Worm (Caenorhabditis elegans) whole organism, young adult: Measurements from ENCODE around the gene plx-1.
A peak's percentile ranks its signal among the peaks of the same experiment; 100 is the strongest.

Source experiments
- F23B12.7 ChIP-seq: sonication (generic microtip); optimal IDR thresholded peaks from 2 replicates; lab custom pipeline; 2017; ENCODE audit warnings: missing genetic modification characterization, mild to moderate bottlenecking, missing compliant biosample characterization, antibody characterized with exemption, moderate library complexity; ENCODE audit not compliant: insufficient read depth
- F57C9.4 ChIP-seq: sonication (generic microtip); optimal IDR thresholded peaks from 2 replicates; lab custom pipeline; 2017; ENCODE audit warnings: mild to moderate bottlenecking, missing genetic modification characterization, missing compliant biosample characterization
- Y53G8AR.9 ChIP-seq: fragments of 200-800 bp; sonication (Bioruptor generic); conservative IDR thresholded peaks from 2 replicates; pipeline ENCODE4 v1.3.6; 2022; ENCODE audit warnings: missing genetic modification reagents, missing genetic modification characterization, missing compliant biosample characterization
- Y67H2A.10 ChIP-seq: fragments of 200-800 bp; sonication (Bioruptor generic); conservative IDR thresholded peaks from 2 replicates; pipeline ENCODE4 v1.3.6; 2022; ENCODE audit warnings: missing genetic modification reagents, missing genetic modification characterization, missing compliant biosample characterization
- Y95B8A.8 ChIP-seq: fragments of 200-800 bp; sonication (Bioruptor generic); IDR thresholded peaks from 2 replicates; pipeline ENCODE4 v1.3.6; 2022; ENCODE audit warnings: missing genetic modification reagents, missing genetic modification characterization, missing compliant biosample characterization
- bed-2 ChIP-seq: fragments of 200-800 bp; sonication (Bioruptor generic); IDR thresholded peaks from 2 replicates; pipeline ENCODE4 v1.3.6; 2022; ENCODE audit warnings: missing genetic modification reagents, missing genetic modification characterization, missing compliant biosample characterization
- cebp-1 ChIP-seq, 2 experiments: fragments of 200-800 bp in 1 of 2; sonication (Bioruptor generic) in 1 of 2; sonication (generic microtip) in 1 of 2; IDR thresholded peaks in 1 of 2; optimal IDR thresholded peaks in 1 of 2; 2 replicates each; pipeline versions ENCODE4 v1.3.6 to Lab custom; 2017 to 2022; ENCODE audit warnings: missing compliant biosample characterization in 2 of 2, missing genetic modification characterization in 2 of 2, mild to moderate bottlenecking in 1 of 2, missing genetic modification reagents in 1 of 2, moderate library complexity in 1 of 2
- ceh-100 ChIP-seq: fragments of 200-800 bp; sonication (Bioruptor generic); IDR thresholded peaks from 2 replicates; pipeline ENCODE4 v1.3.6; 2022; ENCODE audit warnings: missing genetic modification reagents, missing genetic modification characterization, missing compliant biosample characterization
- efl-1 ChIP-seq: fragments of 150-350 bp; optimal IDR thresholded peaks from 2 replicates; lab custom pipeline; 2014; ENCODE audit warnings: missing biosample characterization, missing genetic modification reagents, missing genetic modification characterization
- ekl-4 ChIP-seq: fragments of 200-800 bp; sonication (Bioruptor generic); IDR thresholded peaks from 2 replicates; pipeline ENCODE4 v1.3.6; 2022; ENCODE audit warnings: missing genetic modification reagents, missing genetic modification characterization, missing compliant biosample characterization
- fkh-3 ChIP-seq: sonication (generic microtip); optimal IDR thresholded peaks from 2 replicates; lab custom pipeline; 2016; ENCODE audit warnings: mild to moderate bottlenecking, missing genetic modification characterization, missing compliant biosample characterization
- hmg-1.2 ChIP-seq: fragments of 200-800 bp; sonication (Bioruptor generic); IDR thresholded peaks from 2 replicates; pipeline ENCODE4 v1.3.6; 2022; ENCODE audit warnings: missing genetic modification reagents, missing genetic modification characterization, missing compliant biosample characterization
- hmg-20 ChIP-seq: fragments of 200-800 bp; sonication (Bioruptor generic); IDR thresholded peaks from 2 replicates; pipeline ENCODE4 v1.3.6; 2022; ENCODE audit warnings: missing genetic modification reagents, missing genetic modification characterization, missing compliant biosample characterization
- hrde-1 ChIP-seq: sonication (generic microtip); optimal IDR thresholded peaks from 2 replicates; lab custom pipeline; 2016; ENCODE audit warnings: missing genetic modification characterization, mild to moderate bottlenecking, missing compliant biosample characterization, moderate library complexity, missing genotype, missing genetic modification reagents, borderline replicate concordance
- hsf-1 ChIP-seq: fragments of 200-800 bp; sonication (Bioruptor generic); IDR thresholded peaks from 2 replicates; pipeline ENCODE4 v1.3.6; 2022; ENCODE audit warnings: missing genetic modification reagents, missing genetic modification characterization, missing compliant biosample characterization
- lin-26 ChIP-seq: fragments of 200-800 bp; sonication (Bioruptor generic); IDR thresholded peaks from 2 replicates; pipeline ENCODE4 v1.3.6; 2022; ENCODE audit warnings: missing genetic modification reagents, missing genetic modification characterization, missing compliant biosample characterization
- lin-35 ChIP-seq, 3 experiments: fragments of 150-350 bp in 2 of 3; sonication (generic microtip) in 1 of 3; optimal IDR thresholded peaks; 2 replicates each; lab custom pipeline; 2014 to 2018; ENCODE audit warnings: missing biosample characterization in 3 of 3, missing genetic modification characterization in 3 of 3, missing genetic modification reagents in 3 of 3
- lsl-1 ChIP-seq: fragments of 200-800 bp; sonication (Bioruptor generic); optimal IDR thresholded peaks from 2 replicates; lab custom pipeline; 2018; ENCODE audit warnings: mild to moderate bottlenecking, missing genetic modification characterization, moderate library complexity, missing compliant biosample characterization
- madf-6 ChIP-seq: fragments of 200-800 bp; sonication (Bioruptor generic); IDR thresholded peaks from 2 replicates; pipeline ENCODE4 v1.3.6; 2022; ENCODE audit warnings: missing genetic modification reagents, missing genetic modification characterization, missing compliant biosample characterization
- nfyb-1 ChIP-seq: fragments of 200-800 bp; sonication (Bioruptor generic); IDR thresholded peaks from 2 replicates; pipeline ENCODE4 v1.3.6; 2022; ENCODE audit warnings: missing genetic modification reagents, missing genetic modification characterization, missing compliant biosample characterization
- nhr-80 ChIP-seq: sonication (generic microtip); optimal IDR thresholded peaks from 2 replicates; lab custom pipeline; 2016; ENCODE audit warnings: missing genetic modification characterization, missing compliant biosample characterization
- rcor-1 ChIP-seq: fragments of 200-800 bp; sonication (Bioruptor generic); IDR thresholded peaks from 2 replicates; pipeline ENCODE4 v1.3.6; 2022; ENCODE audit warnings: missing genetic modification reagents, missing genetic modification characterization, missing compliant biosample characterization
- snpc-3.4 ChIP-seq: sonication (generic microtip); optimal IDR thresholded peaks from 2 replicates; lab custom pipeline; 2017; ENCODE audit warnings: missing genetic modification characterization, mild to moderate bottlenecking, missing compliant biosample characterization, antibody characterized with exemption, moderate library complexity, missing genotype, missing genetic modification reagents
- snpc-4 ChIP-seq, 5 experiments: fragments of 150-350 bp in 1 of 5; sonication (generic microtip) in 4 of 5; optimal IDR thresholded peaks; 2 replicates each; lab custom pipeline; 2014 to 2018; ENCODE audit warnings: missing genetic modification characterization in 5 of 5, missing biosample characterization in 3 of 5, antibody characterized with exemption in 2 of 5, mild to moderate bottlenecking in 2 of 5, missing compliant biosample characterization in 2 of 5, missing genotype in 2 of 5, moderate library complexity in 2 of 5, missing genetic modification reagents in 1 of 5
- tlf-1 ChIP-seq: fragments of 200-800 bp; sonication (Bioruptor generic); optimal IDR thresholded peaks from 2 replicates; lab custom pipeline; 2018; ENCODE audit warnings: mild to moderate bottlenecking, missing genetic modification characterization, missing compliant biosample characterization
- zfh-2 ChIP-seq: fragments of 200-800 bp; sonication (Bioruptor generic); conservative IDR thresholded peaks from 2 replicates; pipeline ENCODE4 v1.3.6; 2022; ENCODE audit warnings: missing genetic modification reagents, missing genetic modification characterization, missing compliant biosample characterization
- ztf-22 ChIP-seq: fragments of 200-800 bp; sonication (Bioruptor generic); optimal IDR thresholded peaks from 2 replicates; lab custom pipeline; 2018; ENCODE audit warnings: mild to moderate bottlenecking, missing genetic modification characterization, moderate library complexity, missing compliant biosample characterization
- ztf-26 ChIP-seq: sonication (generic microtip); optimal IDR thresholded peaks from 2 replicates; lab custom pipeline; 2017; ENCODE audit warnings: missing genetic modification characterization, missing compliant biosample characterization

plx-1 gene

ce11 chrIV:924323-924932, 34.9 kb upstream of the plx-1 start, which contains the start of gene lgc-30:
Gene lgc-30, plus strand, starts transcription at chrIV:924882.
- no peak for TF ChIP-seq snpc-4 (GFP tag; optimal IDR thresholded peaks at IDR 0.05; lab: Kevin White, UChicago)
- no peak for TF ChIP-seq snpc-4 (tag; optimal IDR thresholded peaks at IDR 0.05; lab: Kevin White, UChicago)
- no peak for TF ChIP-seq fkh-3 (tag; lab: Kevin White, UChicago)
- TF ChIP-seq, all 124 proteins: peak for 0

- no peak for TF ChIP-seq Y95B8A.8
- TF ChIP-seq lin-35 (GFP tag; optimal IDR thresholded peaks at IDR 0.05; lab: Kevin White, UChicago): no peak
- no peak for TF ChIP-seq Y53G8AR.9
- no peak for TF ChIP-seq snpc-3.4
- no peak for TF ChIP-seq nfyb-1 (GFP tag; lab: Robert Waterston, UW)
- TF ChIP-seq ekl-4 (GFP tag; lab: Robert Waterston, UW): no peak
- no peak for TF ChIP-seq lsl-1
- no peak for TF ChIP-seq lin-26 (GFP tag; lab: Robert Waterston, UW)
- TF ChIP-seq F23B12.7 (tag; lab: Kevin White, UChicago): no peak
- no peak for TF ChIP-seq zfh-2 (GFP tag; lab: Robert Waterston, UW)
- TF ChIP-seq hsf-1 (GFP tag; lab: Robert Waterston, UW): no peak
- no peak for TF ChIP-seq ztf-22 (GFP tag; lab: Kevin White, UChicago)
- TF ChIP-seq rcor-1 (GFP tag; lab: Robert Waterston, UW): no peak
- TF ChIP-seq tlf-1 (GFP tag; lab: Kevin White, UChicago): no peak
- no peak for TF ChIP-seq ztf-26 (tag; lab: Kevin White, UChicago)
- no peak for TF ChIP-seq efl-1 (GFP tag; lab: Kevin White, UChicago)
- TF ChIP-seq Y67H2A.10 (GFP tag; lab: Robert Waterston, UW): no peak
- no peak for TF ChIP-seq madf-6 (GFP tag; lab: Robert Waterston, UW)
- no peak for TF ChIP-seq F57C9.4 (tag; lab: Kevin White, UChicago)
- no peak for TF ChIP-seq ceh-100 (GFP tag; lab: Robert Waterston, UW)
These were observed 31.8 kb upstream of the plx-1 start for ce11 chrIV:927510-927909.

- TF ChIP-seq zfh-2 (GFP tag; lab: Robert Waterston, UW) (peak; percentile 41; the same call in 1 of the 2 replicates), bed-2 (GFP tag; lab: Robert Waterston, UW) (no peak)
- TF ChIP-seq, all 124 proteins: peak for 1
These were observed 23.6 kb upstream of the plx-1 start, which contains the start of gene F58H7.1 for ce11 chrIV:935725-936124. Gene F58H7.1, minus strand, starts transcription at chrIV:935825.

ce11 chrIV:945601-946000, 13.7 kb upstream of the plx-1 start, which contains the start of gene faah-3:
Gene faah-3, minus strand, starts transcription at chrIV:945653.
- TF ChIP-seq hmg-20 (GFP tag; lab: Robert Waterston, UW) (no peak), nhr-80 (tag; lab: Kevin White, UChicago) (peak; percentile 55), ztf-22 (GFP tag; lab: Kevin White, UChicago) (no peak)

ce11 chrIV:949940-950592, 9.3 kb upstream of the plx-1 start:
- TF ChIP-seq hmg-1.2 (peak; percentile 84; the same call in 1 of the 2 replicates), hrde-1 (no peak), cebp-1 (GFP tag; IDR thresholded peaks at IDR 0.05; lab: Robert Waterston, UW) (no peak), cebp-1 (tag; optimal IDR thresholded peaks at IDR 0.05; lab: Kevin White, UChicago) (peak; percentile 32)
